Worm (Caenorhabditis elegans) whole organism, L2 larva: ENCODE measurements around the gene erp-44.3.

ENCODE experiments used
- C34F6.9 ChIP-seq: fragments of 150-350 bp; optimal IDR thresholded peaks from 2 replicates; lab custom pipeline; 2014; ENCODE audit warnings: missing biosample characterization, missing genetic modification characterization
- R02D3.7 ChIP-seq: fragments of 150-350 bp; optimal IDR thresholded peaks from 2 replicates; lab custom pipeline; 2014; ENCODE audit warnings: missing biosample characterization, missing genetic modification characterization
- aly-2 ChIP-seq: fragments of 150-350 bp; optimal IDR thresholded peaks from 2 replicates; lab custom pipeline; 2014; ENCODE audit warnings: missing biosample characterization, missing genetic modification characterization
- blmp-1 ChIP-seq: sonication (generic microtip); optimal IDR thresholded peaks from 2 replicates; lab custom pipeline; 2017; ENCODE audit warnings: missing genetic modification characterization, mild to moderate bottlenecking, missing compliant biosample characterization, antibody characterized with exemption, moderate library complexity; ENCODE audit not compliant: insufficient read depth
- ceh-82 ChIP-seq: fragments of 150-350 bp; optimal IDR thresholded peaks from 2 replicates; lab custom pipeline; 2014; ENCODE audit warnings: missing biosample characterization, missing genetic modification characterization
- elt-1 ChIP-seq: fragments of 150-350 bp; optimal IDR thresholded peaks from 2 replicates; lab custom pipeline; 2014; ENCODE audit warnings: missing biosample characterization, missing genetic modification characterization
- elt-3 ChIP-seq: sonication (generic microtip); optimal IDR thresholded peaks from 2 replicates; lab custom pipeline; 2017; ENCODE audit warnings: missing biosample characterization, missing genetic modification characterization
- fos-1 ChIP-seq: fragments of 150-350 bp; optimal IDR thresholded peaks from 2 replicates; lab custom pipeline; 2014; ENCODE audit warnings: missing biosample characterization, missing genetic modification characterization
- lin-11 ChIP-seq: fragments of 150-350 bp; sonication (generic microtip); optimal IDR thresholded peaks from 2 replicates; lab custom pipeline; 2014; ENCODE audit warnings: missing biosample characterization, missing genetic modification characterization, inconsistent platforms, mixed read lengths
- mab-5 ChIP-seq: fragments of 150-350 bp; optimal IDR thresholded peaks from 2 replicates; lab custom pipeline; 2014; ENCODE audit warnings: missing biosample characterization, missing genetic modification characterization
- mbf-1 ChIP-seq: sonication (generic microtip); optimal IDR thresholded peaks from 2 replicates; lab custom pipeline; 2017; ENCODE audit warnings: missing biosample characterization, missing genetic modification characterization
- nhr-10 ChIP-seq: sonication (generic microtip); optimal IDR thresholded peaks from 2 replicates; lab custom pipeline; 2017; ENCODE audit warnings: missing biosample characterization, missing genetic modification characterization
- nhr-12 ChIP-seq: fragments of 150-350 bp; optimal IDR thresholded peaks from 2 replicates; lab custom pipeline; 2014; ENCODE audit warnings: missing biosample characterization, missing genetic modification characterization
- nhr-21 ChIP-seq: fragments of 150-350 bp; optimal IDR thresholded peaks from 2 replicates; lab custom pipeline; 2014; ENCODE audit warnings: missing biosample characterization, missing genetic modification characterization
- nhr-237 ChIP-seq: fragments of 150-350 bp; optimal IDR thresholded peaks from 2 replicates; lab custom pipeline; 2014; ENCODE audit warnings: missing biosample characterization, missing genetic modification characterization
- nhr-25 ChIP-seq: fragments of 150-350 bp; sonication (generic microtip); optimal IDR thresholded peaks from 3 replicates; lab custom pipeline; 2014; ENCODE audit warnings: missing biosample characterization, missing genetic modification characterization
- sma-3 ChIP-seq: sonication (generic microtip); optimal IDR thresholded peaks from 2 replicates; lab custom pipeline; 2016; ENCODE audit warnings: missing genetic modification reagents, missing genetic modification characterization, missing compliant biosample characterization
- unc-39 ChIP-seq: fragments of 150-350 bp; optimal IDR thresholded peaks from 2 replicates; lab custom pipeline; 2014; ENCODE audit warnings: missing biosample characterization, missing genetic modification characterization
- unc-62 ChIP-seq: fragments of 150-350 bp; optimal IDR thresholded peaks from 2 replicates; lab custom pipeline; 2014; ENCODE audit warnings: missing biosample characterization, missing genetic modification reagents, missing genetic modification characterization
- ztf-1 ChIP-seq: fragments of 200-800 bp; sonication (Bioruptor generic); conservative IDR thresholded peaks from 2 replicates; pipeline ENCODE4 v1.3.6; 2022; ENCODE audit warnings: missing genetic modification characterization, missing compliant biosample characterization
- ztf-4 ChIP-seq: fragments of 150-350 bp; optimal IDR thresholded peaks from 2 replicates; lab custom pipeline; 2014; ENCODE audit warnings: missing biosample characterization, missing genetic modification characterization

The erp-44.3 gene

DNA sequence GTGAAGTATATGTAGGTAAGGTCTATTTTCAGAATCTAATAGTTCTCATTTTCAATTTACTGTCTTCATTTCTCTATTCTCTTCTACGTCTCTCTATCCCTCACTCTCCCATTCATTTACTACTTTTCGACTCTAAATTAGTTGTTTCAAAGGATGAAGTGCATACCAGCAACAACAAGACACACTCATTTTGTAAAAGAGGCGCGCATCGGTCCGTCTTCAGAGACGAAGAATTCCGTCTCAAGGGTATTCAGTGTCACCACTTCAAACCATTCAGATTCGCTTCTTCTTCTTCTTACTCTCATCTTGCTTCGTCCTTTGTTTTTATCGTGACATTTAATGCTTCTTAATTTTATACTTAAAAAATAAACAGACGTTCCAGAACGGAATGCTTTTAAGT lies 48.9 kb downstream of the erp-44.3 start:
- TF ChIP-seq nhr-25 (tag; lab: Kevin White, UChicago), result peak; percentile 43
- TF ChIP-seq R02D3.7 (tag; lab: Kevin White, UChicago), result no peak

DNA sequence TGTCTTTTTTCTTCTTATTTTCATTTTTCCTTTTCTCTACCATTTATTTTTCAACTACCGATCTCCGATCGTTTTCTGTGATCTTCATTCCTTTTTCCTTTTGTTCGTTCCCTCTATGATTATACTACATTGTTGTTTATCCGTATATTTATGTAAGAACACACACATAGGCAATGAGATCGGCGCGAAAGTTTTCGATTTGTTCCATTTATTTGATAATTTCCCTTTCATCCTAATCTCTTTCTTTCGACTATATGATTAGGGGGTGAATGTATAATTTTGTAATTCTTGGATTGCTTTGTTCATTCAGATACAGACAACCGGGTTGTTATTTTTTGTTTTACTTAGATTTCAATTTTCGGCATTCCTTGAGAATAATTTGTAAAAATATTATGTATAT lies 51.2 kb downstream of the erp-44.3 start:
- TF ChIP-seq sma-3 (GFP tag; lab: Kevin White, UChicago), result no peak
- no peak for TF ChIP-seq nhr-25 (tag; lab: Kevin White, UChicago)
- no peak for TF ChIP-seq C34F6.9 (tag; lab: Kevin White, UChicago)
- no peak for TF ChIP-seq nhr-237 (tag; lab: Kevin White, UChicago)
- no peak for TF ChIP-seq elt-3
- TF ChIP-seq fos-1 (tag; lab: Kevin White, UChicago), result no peak
- no peak for TF ChIP-seq ztf-4 (tag; lab: Kevin White, UChicago)
- no peak for TF ChIP-seq nhr-12 (tag; lab: Kevin White, UChicago)
- TF ChIP-seq unc-39, result no peak

DNA sequence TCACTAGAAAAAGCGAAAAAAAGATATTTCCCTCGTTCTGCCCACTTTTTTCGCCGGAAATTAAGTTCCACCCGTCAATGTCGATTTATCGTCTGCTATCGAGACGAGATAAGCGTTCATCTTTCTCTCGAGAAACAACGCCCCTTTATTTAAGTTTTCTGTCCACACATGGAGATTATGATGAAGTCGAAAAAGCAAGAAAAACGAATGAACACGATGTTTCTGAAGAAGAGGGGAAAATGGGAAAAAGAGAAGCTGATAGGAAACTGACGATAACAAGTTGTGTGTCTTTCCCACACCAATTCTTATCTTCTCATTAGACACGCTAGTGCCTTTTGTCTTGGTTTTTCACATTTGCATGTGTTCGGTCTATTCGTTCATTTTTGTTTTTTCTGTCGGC lies 52.3 kb downstream of the erp-44.3 start:
- TF ChIP-seq blmp-1 (tag; lab: Kevin White, UChicago), result peak; percentile 23
- no peak for TF ChIP-seq elt-1 (tag; lab: Kevin White, UChicago)
- peak; percentile 76 for TF ChIP-seq fos-1 (tag; lab: Kevin White, UChicago)
- no peak for TF ChIP-seq elt-3
- TF ChIP-seq nhr-25 (tag; lab: Kevin White, UChicago), result peak; percentile 6
- TF ChIP-seq, all 48 proteins: peak for 3

DNA sequence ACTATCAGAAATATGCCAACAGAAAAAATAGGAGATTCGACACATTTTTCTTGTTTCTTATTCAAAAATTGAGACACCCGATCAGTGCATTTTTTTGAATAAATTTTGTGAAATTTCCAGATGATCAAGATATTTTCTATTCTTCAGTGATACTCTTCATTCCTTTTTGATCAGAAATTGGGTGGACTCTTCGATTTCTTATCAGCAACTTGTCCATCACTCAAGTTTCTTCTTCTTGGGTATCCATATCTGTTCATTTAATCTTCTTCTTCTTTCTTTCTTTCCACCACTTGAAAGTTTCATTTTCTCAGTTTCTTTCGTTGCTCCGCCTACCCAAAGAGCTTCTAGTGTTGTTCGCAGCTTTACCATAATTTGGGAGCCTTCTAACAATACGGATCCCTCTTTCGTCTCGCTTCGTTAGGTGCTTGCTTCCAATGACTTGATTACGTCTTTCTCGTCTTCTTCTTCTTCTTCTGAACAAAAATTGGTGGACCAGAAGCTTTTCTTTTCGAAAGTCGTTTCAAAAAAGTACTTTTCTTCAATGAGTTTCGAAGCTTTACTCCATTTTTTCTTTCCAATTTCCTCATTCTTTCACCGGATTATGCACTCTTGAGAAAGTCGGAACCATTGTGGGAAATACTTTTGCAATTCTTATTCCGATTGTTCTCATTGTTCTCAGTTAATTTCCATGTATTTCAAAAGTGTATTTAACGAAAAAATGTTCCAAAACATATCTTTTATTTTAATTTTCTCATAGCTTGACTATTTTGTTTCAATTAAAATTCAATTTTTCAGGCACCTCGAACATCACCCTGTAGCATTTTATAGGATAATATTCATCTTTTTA lies 53.5 kb downstream of the erp-44.3 start, which contains the start of gene pct-1:
Gene pct-1 (plus strand): TSS at position 797 of the 847 bp plus-strand sequence.
- no peak for TF ChIP-seq mbf-1
- TF ChIP-seq unc-39, result no peak
- no peak for TF ChIP-seq elt-1 (tag; lab: Kevin White, UChicago)
- TF ChIP-seq nhr-21, result no peak
- no peak for TF ChIP-seq nhr-10 (tag; lab: Kevin White, UChicago)
- no peak for TF ChIP-seq mab-5 (tag; lab: Kevin White, UChicago)
- TF ChIP-seq ztf-1 (GFP tag; lab: Robert Waterston, UW), result no peak
- no peak for TF ChIP-seq ceh-82 (tag; lab: Kevin White, UChicago)
- TF ChIP-seq fos-1 (tag; lab: Kevin White, UChicago), result no peak
- no peak for TF ChIP-seq aly-2 (tag; lab: Kevin White, UChicago)
- no peak for TF ChIP-seq nhr-12 (tag; lab: Kevin White, UChicago)
- TF ChIP-seq unc-62 (GFP tag; lab: Kevin White, UChicago), result no peak
- TF ChIP-seq nhr-25 (tag; lab: Kevin White, UChicago), result no peak
- no peak for TF ChIP-seq lin-11 (tag; lab: Kevin White, UChicago)
- TF ChIP-seq, all 48 proteins: peak for 0
